Worm (Caenorhabditis elegans): ENCODE results near the gene his-64.

Gene his-64

DNA sequence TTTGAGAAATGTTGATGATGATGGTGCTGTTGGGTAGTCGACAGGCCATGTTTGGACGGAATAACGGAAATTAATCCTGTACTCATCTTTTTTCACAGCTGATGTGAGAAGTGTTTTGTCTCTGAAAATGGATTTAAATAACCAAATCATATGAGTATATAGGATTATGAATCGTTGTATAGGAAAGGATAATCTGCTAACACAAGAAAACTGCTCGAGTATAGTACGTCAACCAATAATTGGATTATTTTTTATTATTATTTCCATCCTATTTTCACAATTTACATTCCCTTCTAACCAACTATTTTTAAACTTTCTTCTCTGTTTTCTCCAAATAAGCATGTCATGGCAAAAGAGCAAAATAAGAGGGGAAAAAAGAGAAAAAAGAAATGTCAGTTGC is 28.8 kb downstream of the his-64 start:
- TF ChIP-seq nhr-11 (tag; optimal IDR thresholded peaks at IDR 0.05) (no peak), blmp-1 (tag; optimal IDR thresholded peaks at IDR 0.05; ENCODE audit: insufficient read depth) (no peak), nhr-6 (tag; optimal IDR thresholded peaks at IDR 0.05) (no peak), ztf-11 (tag; optimal IDR thresholded peaks at IDR 0.05) (no peak), mbf-1 (tag; optimal IDR thresholded peaks at IDR 0.05) (no peak), ztf-4 (tag; optimal IDR thresholded peaks at IDR 0.05) (no peak), lsy-2 (tag; optimal IDR thresholded peaks at IDR 0.05) (no peak), peb-1 (tag; optimal IDR thresholded peaks at IDR 0.05) (no peak), lin-13 (GFP tag; optimal IDR thresholded peaks at IDR 0.05) (no peak)

DNA sequence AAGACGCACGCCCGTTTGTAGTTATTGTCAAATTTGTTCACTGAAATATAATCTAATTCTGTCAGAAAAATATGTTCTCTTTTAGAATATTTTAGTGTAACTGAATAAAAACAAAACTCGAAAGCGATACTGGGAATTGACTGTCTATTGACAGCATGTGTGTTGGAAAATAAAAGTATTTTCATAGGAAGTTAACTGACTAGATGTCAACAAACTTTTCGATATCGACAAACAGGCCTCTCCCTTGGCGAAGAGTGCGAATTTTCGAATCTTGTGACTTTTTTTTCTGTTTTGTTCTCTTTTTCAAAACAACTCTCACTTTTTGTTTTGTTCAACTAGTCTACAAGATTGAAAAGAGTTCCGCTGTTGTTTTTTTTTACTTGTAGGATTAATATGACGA is 31.3 kb downstream of the his-64 start:
- TF ChIP-seq nhr-129 (tag; optimal IDR thresholded peaks at IDR 0.05) = peak; percentile 40
- no peak for TF ChIP-seq nhr-6 (tag; optimal IDR thresholded peaks at IDR 0.05)
- TF ChIP-seq nhr-21 (tag; optimal IDR thresholded peaks at IDR 0.05) = no peak

DNA sequence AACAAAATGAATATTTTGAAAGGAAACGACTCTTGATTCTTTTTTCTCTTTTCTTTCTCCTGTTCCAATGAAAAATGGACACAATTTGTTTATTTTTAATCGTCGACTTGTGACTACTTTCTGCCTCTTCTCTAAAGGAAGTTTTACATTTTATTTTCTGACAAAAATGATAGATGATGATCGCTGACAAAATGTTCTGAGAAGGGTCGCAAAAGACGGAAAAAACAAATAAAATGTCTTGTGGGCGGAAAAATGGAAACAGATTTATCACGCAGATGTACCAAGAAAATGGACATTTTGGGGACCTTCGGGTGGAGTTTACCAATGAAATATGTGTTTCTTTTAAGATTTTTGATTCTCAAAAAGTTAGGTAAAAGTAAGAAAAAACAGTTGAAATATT is 46.0 kb downstream of the his-64 start:
- TF ChIP-seq mab-5 (tag; optimal IDR thresholded peaks at IDR 0.05) = peak; percentile 66
- no peak for TF ChIP-seq sma-3 (GFP tag; optimal IDR thresholded peaks at IDR 0.05)
- TF ChIP-seq unc-55 (GFP tag; optimal IDR thresholded peaks at IDR 0.05) = peak; percentile 37

DNA sequence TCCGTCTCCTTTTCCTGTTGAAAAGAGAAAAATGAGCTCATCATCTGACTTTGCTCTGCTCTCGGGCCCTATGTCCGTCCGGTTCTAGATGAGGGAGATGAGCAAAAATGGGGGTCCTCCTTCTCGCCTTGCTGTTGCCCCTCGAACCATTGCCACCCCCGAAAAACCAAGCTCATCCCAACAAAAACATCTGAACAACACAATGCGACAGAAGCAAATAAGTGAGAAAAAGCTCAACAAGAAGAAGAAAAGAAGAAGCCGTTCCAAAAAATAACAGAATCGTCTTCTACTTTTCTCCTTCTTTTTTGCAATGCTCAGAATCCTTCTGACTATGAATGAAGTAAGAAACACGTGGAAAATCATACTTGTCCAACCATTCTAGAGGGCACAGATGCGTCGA is 48.9 kb downstream of the his-64 start:
- no peak for TF ChIP-seq nhr-77 (tag; optimal IDR thresholded peaks at IDR 0.05)
- TF ChIP-seq crh-2 (tag; optimal IDR thresholded peaks at IDR 0.05) = no peak
- TF ChIP-seq blmp-1 (tag; optimal IDR thresholded peaks at IDR 0.05; ENCODE audit: insufficient read depth) = no peak
- no peak for TF ChIP-seq nhr-21 (tag; optimal IDR thresholded peaks at IDR 0.05)
- TF ChIP-seq lin-11 (tag; optimal IDR thresholded peaks at IDR 0.05) = no peak
- TF ChIP-seq sma-3 (GFP tag; optimal IDR thresholded peaks at IDR 0.05) = no peak
- no peak for TF ChIP-seq elt-3 (tag; optimal IDR thresholded peaks at IDR 0.05)
- no peak for TF ChIP-seq nhr-23 (tag; optimal IDR thresholded peaks at IDR 0.05)
- TF ChIP-seq ZK546.5 (tag; optimal IDR thresholded peaks at IDR 0.05) = no peak
- TF ChIP-seq ceh-82 (tag; optimal IDR thresholded peaks at IDR 0.05) = no peak
- no peak for TF ChIP-seq C34F6.9 (tag; optimal IDR thresholded peaks at IDR 0.05)
- no peak for TF ChIP-seq dmd-4 (tag; optimal IDR thresholded peaks at IDR 0.05)
- no peak for TF ChIP-seq skn-1 (tag; optimal IDR thresholded peaks at IDR 0.05)
- TF ChIP-seq unc-39 (tag; optimal IDR thresholded peaks at IDR 0.05) = no peak
- TF ChIP-seq ama-1 (optimal IDR thresholded peaks at IDR 0.05) = no peak
- TF ChIP-seq ztf-11 (tag; optimal IDR thresholded peaks at IDR 0.05) = no peak
- TF ChIP-seq nhr-6 (tag; optimal IDR thresholded peaks at IDR 0.05) = no peak
- TF ChIP-seq ztf-4 (tag; optimal IDR thresholded peaks at IDR 0.05) = no peak
